Worm (Caenorhabditis elegans) whole organism, young adult: ENCODE data around the gene sdz-9.

Source experiments
- B0261.1 ChIP-seq: sonication (generic microtip); optimal IDR thresholded peaks from 2 replicates; lab custom pipeline; 2016; ENCODE audit warnings: mild to moderate bottlenecking, missing genetic modification characterization, moderate library complexity, missing compliant biosample characterization
- C06A6.2 ChIP-seq: fragments of 200-800 bp; sonication (Bioruptor generic); conservative IDR thresholded peaks from 2 replicates; pipeline ENCODE4 v1.3.6; 2022; ENCODE audit warnings: missing genetic modification characterization, missing compliant biosample characterization
- F33H1.4 ChIP-seq: fragments of 200-800 bp; sonication (Bioruptor generic); IDR thresholded peaks from 2 replicates; pipeline ENCODE4 v1.3.6; 2022; ENCODE audit warnings: missing genetic modification reagents, missing genetic modification characterization, missing compliant biosample characterization
- F49E8.2 ChIP-seq: sonication (generic microtip); optimal IDR thresholded peaks from 3 replicates; lab custom pipeline; 2017; ENCODE audit warnings: missing genetic modification characterization, mild to moderate bottlenecking, missing compliant biosample characterization, antibody characterized with exemption, moderate library complexity; ENCODE audit not compliant: insufficient read depth
- Y53G8AR.9 ChIP-seq: fragments of 200-800 bp; sonication (Bioruptor generic); conservative IDR thresholded peaks from 2 replicates; pipeline ENCODE4 v1.3.6; 2022; ENCODE audit warnings: missing genetic modification reagents, missing genetic modification characterization, missing compliant biosample characterization
- Y79H2A.3 ChIP-seq: fragments of 200-800 bp; sonication (Bioruptor generic); conservative IDR thresholded peaks from 2 replicates; pipeline ENCODE4 v1.3.6; 2022; ENCODE audit warnings: missing genetic modification reagents, missing genetic modification characterization, missing compliant biosample characterization
- akir-1 ChIP-seq: fragments of 200-800 bp; sonication (Bioruptor generic); optimal IDR thresholded peaks from 2 replicates; lab custom pipeline; 2018; ENCODE audit warnings: mild to moderate bottlenecking, missing genetic modification characterization, moderate library complexity, missing compliant biosample characterization
- attf-3 ChIP-seq: fragments of 200-800 bp; sonication (Bioruptor generic); conservative IDR thresholded peaks from 2 replicates; pipeline ENCODE4 v1.3.6; 2022; ENCODE audit warnings: missing genetic modification reagents, missing genetic modification characterization, missing compliant biosample characterization
- bed-2 ChIP-seq: fragments of 200-800 bp; sonication (Bioruptor generic); IDR thresholded peaks from 2 replicates; pipeline ENCODE4 v1.3.6; 2022; ENCODE audit warnings: missing genetic modification reagents, missing genetic modification characterization, missing compliant biosample characterization
- ceh-58 ChIP-seq: fragments of 200-800 bp; sonication (Bioruptor generic); IDR thresholded peaks from 2 replicates; pipeline ENCODE4 v1.3.6; 2022; ENCODE audit warnings: missing genetic modification characterization, missing compliant biosample characterization
- efl-1 ChIP-seq: fragments of 150-350 bp; optimal IDR thresholded peaks from 2 replicates; lab custom pipeline; 2014; ENCODE audit warnings: missing biosample characterization, missing genetic modification reagents, missing genetic modification characterization
- egrh-3 ChIP-seq: fragments of 200-800 bp; sonication (Bioruptor generic); IDR thresholded peaks from 2 replicates; pipeline ENCODE4 v1.3.6; 2022; ENCODE audit warnings: missing genetic modification reagents, missing genetic modification characterization, missing compliant biosample characterization
- hlh-26 ChIP-seq: fragments of 200-800 bp; sonication (Bioruptor generic); conservative IDR thresholded peaks from 2 replicates; pipeline ENCODE4 v1.3.6; 2022; ENCODE audit warnings: missing genetic modification reagents, missing genetic modification characterization, missing compliant biosample characterization
- hmg-1.2 ChIP-seq: fragments of 200-800 bp; sonication (Bioruptor generic); IDR thresholded peaks from 2 replicates; pipeline ENCODE4 v1.3.6; 2022; ENCODE audit warnings: missing genetic modification reagents, missing genetic modification characterization, missing compliant biosample characterization
- lin-26 ChIP-seq: fragments of 200-800 bp; sonication (Bioruptor generic); IDR thresholded peaks from 2 replicates; pipeline ENCODE4 v1.3.6; 2022; ENCODE audit warnings: missing genetic modification reagents, missing genetic modification characterization, missing compliant biosample characterization
- lin-35 ChIP-seq, 3 experiments: fragments of 150-350 bp in 2 of 3; sonication (generic microtip) in 1 of 3; optimal IDR thresholded peaks; 2 replicates each; lab custom pipeline; 2014 to 2018; ENCODE audit warnings: missing biosample characterization in 3 of 3, missing genetic modification characterization in 3 of 3, missing genetic modification reagents in 3 of 3
- lsy-27 ChIP-seq: sonication (generic microtip); optimal IDR thresholded peaks from 2 replicates; lab custom pipeline; 2017; ENCODE audit warnings: missing genetic modification characterization, mild to moderate bottlenecking, missing compliant biosample characterization, antibody characterized with exemption, missing genotype, borderline replicate concordance; ENCODE audit not compliant: insufficient read depth
- madf-10 ChIP-seq: sonication (generic microtip); optimal IDR thresholded peaks from 2 replicates; lab custom pipeline; 2016; ENCODE audit warnings: mild to moderate bottlenecking, missing genetic modification characterization, missing compliant biosample characterization
- madf-3 ChIP-seq: fragments of 200-800 bp; sonication (Bioruptor generic); IDR thresholded peaks from 2 replicates; pipeline ENCODE4 v1.3.6; 2022; ENCODE audit warnings: missing genetic modification reagents, missing genetic modification characterization, missing compliant biosample characterization
- madf-6 ChIP-seq: fragments of 200-800 bp; sonication (Bioruptor generic); IDR thresholded peaks from 2 replicates; pipeline ENCODE4 v1.3.6; 2022; ENCODE audit warnings: missing genetic modification reagents, missing genetic modification characterization, missing compliant biosample characterization
- madf-8 ChIP-seq: fragments of 200-800 bp; sonication (Bioruptor generic); conservative IDR thresholded peaks from 2 replicates; pipeline ENCODE4 v1.3.6; 2022; ENCODE audit warnings: missing genetic modification reagents, missing genetic modification characterization, missing compliant biosample characterization
- nfyb-1 ChIP-seq: fragments of 200-800 bp; sonication (Bioruptor generic); IDR thresholded peaks from 2 replicates; pipeline ENCODE4 v1.3.6; 2022; ENCODE audit warnings: missing genetic modification reagents, missing genetic modification characterization, missing compliant biosample characterization
- rcor-1 ChIP-seq: fragments of 200-800 bp; sonication (Bioruptor generic); IDR thresholded peaks from 2 replicates; pipeline ENCODE4 v1.3.6; 2022; ENCODE audit warnings: missing genetic modification reagents, missing genetic modification characterization, missing compliant biosample characterization
- sdz-38 ChIP-seq: sonication (generic microtip); optimal IDR thresholded peaks from 2 replicates; lab custom pipeline; 2016; ENCODE audit warnings: missing genotype, missing genetic modification characterization, missing compliant biosample characterization
- snpc-1.1 ChIP-seq: sonication (generic microtip); optimal IDR thresholded peaks from 2 replicates; lab custom pipeline; 2017; ENCODE audit warnings: missing genetic modification characterization, mild to moderate bottlenecking, missing compliant biosample characterization, antibody characterized with exemption, moderate library complexity, missing genotype, missing genetic modification reagents; ENCODE audit not compliant: insufficient read depth
- tbx-9 ChIP-seq: sonication (generic microtip); optimal IDR thresholded peaks from 2 replicates; lab custom pipeline; 2016; ENCODE audit warnings: borderline replicate concordance, missing genetic modification characterization, inconsistent platforms, missing compliant biosample characterization
- zfh-2 ChIP-seq: fragments of 200-800 bp; sonication (Bioruptor generic); conservative IDR thresholded peaks from 2 replicates; pipeline ENCODE4 v1.3.6; 2022; ENCODE audit warnings: missing genetic modification reagents, missing genetic modification characterization, missing compliant biosample characterization
- zim-3 ChIP-seq: sonication (generic microtip); optimal IDR thresholded peaks from 2 replicates; lab custom pipeline; 2017; ENCODE audit warnings: mild to moderate bottlenecking, missing genetic modification characterization, moderate library complexity, missing compliant biosample characterization
- ztf-22 ChIP-seq: fragments of 200-800 bp; sonication (Bioruptor generic); optimal IDR thresholded peaks from 2 replicates; lab custom pipeline; 2018; ENCODE audit warnings: mild to moderate bottlenecking, missing genetic modification characterization, moderate library complexity, missing compliant biosample characterization
- ztf-3 ChIP-seq: fragments of 200-800 bp; sonication (Bioruptor generic); optimal IDR thresholded peaks from 2 replicates; lab custom pipeline; 2018; ENCODE audit warnings: mild to moderate bottlenecking, missing genetic modification characterization, missing compliant biosample characterization

sdz-9 gene

ce11 chrII:2783380-2783779 lies 9.9 kb upstream of the sdz-9 start:
- TF ChIP-seq egrh-3 (GFP tag; lab: Robert Waterston, UW): peak; percentile 63; the same call in 1 of the 2 replicates
- peak; percentile 73 for TF ChIP-seq zfh-2 (GFP tag; lab: Robert Waterston, UW)
- no peak for TF ChIP-seq C06A6.2
- TF ChIP-seq F33H1.4: no peak
- TF ChIP-seq attf-3: no peak
- TF ChIP-seq lin-35 (GFP tag; optimal IDR thresholded peaks at IDR 0.05; lab: Kevin White, UChicago): no peak
- no peak for TF ChIP-seq ztf-22 (GFP tag; lab: Kevin White, UChicago)
- no peak for TF ChIP-seq lin-26 (GFP tag; lab: Robert Waterston, UW)
- no peak for TF ChIP-seq Y79H2A.3 (GFP tag; lab: Robert Waterston, UW)

ce11 chrII:2781355-2781754 lies 7.9 kb upstream of the sdz-9 start, which contains the start of gene F08D12.2:
TSS of gene F08D12.2 (plus strand) at chrII:2781655.
- TF ChIP-seq zim-3 (tag; lab: Kevin White, UChicago): no peak
- TF ChIP-seq madf-6 (GFP tag; lab: Robert Waterston, UW): no peak
- TF ChIP-seq nfyb-1 (GFP tag; lab: Robert Waterston, UW): no peak
- no peak for TF ChIP-seq akir-1 (GFP tag; lab: Kevin White, UChicago)
- TF ChIP-seq hmg-1.2 (GFP tag; lab: Robert Waterston, UW): no peak
- no peak for TF ChIP-seq madf-8 (GFP tag; lab: Robert Waterston, UW)
- TF ChIP-seq, all 124 proteins: peak for 0

- TF ChIP-seq zfh-2 (GFP tag; lab: Robert Waterston, UW): peak; percentile 50
- no peak for TF ChIP-seq ztf-3 (GFP tag; lab: Kevin White, UChicago)
These were observed 7.4 kb upstream of the sdz-9 start for ce11 chrII:2780804-2781203.

ce11 chrII:2779253-2779652 lies 5.8 kb upstream of the sdz-9 start, which contains the start of gene F08D12.3:
TSS of gene F08D12.3 (plus strand) at chrII:2779553.
- TF ChIP-seq Y53G8AR.9 (GFP tag; lab: Robert Waterston, UW) (no peak), lsy-27 (tag; lab: Kevin White, UChicago) (no peak), tbx-9 (tag; lab: Kevin White, UChicago) (no peak), zim-3 (tag; lab: Kevin White, UChicago) (no peak), B0261.1 (no peak), madf-10 (tag; lab: Kevin White, UChicago) (no peak), madf-3 (GFP tag; lab: Robert Waterston, UW) (no peak), snpc-1.1 (tag; lab: Kevin White, UChicago) (no peak), F49E8.2 (no peak)

- TF ChIP-seq efl-1 (no peak), bed-2 (GFP tag; lab: Robert Waterston, UW) (no peak), rcor-1 (GFP tag; lab: Robert Waterston, UW) (no peak), ceh-58 (GFP tag; lab: Robert Waterston, UW) (no peak), hlh-26 (GFP tag; lab: Robert Waterston, UW) (no peak), sdz-38 (tag; lab: Kevin White, UChicago) (no peak)
These were observed 4.4 kb upstream of the sdz-9 start, which contains the start of gene F08D12.4 for ce11 chrII:2777846-2778245. TSS of gene F08D12.4 (plus strand) at chrII:2778146.
